Worm (Caenorhabditis elegans): ENCODE measurements around the gene ZK673.5.

Gene ZK673.5

DNA sequence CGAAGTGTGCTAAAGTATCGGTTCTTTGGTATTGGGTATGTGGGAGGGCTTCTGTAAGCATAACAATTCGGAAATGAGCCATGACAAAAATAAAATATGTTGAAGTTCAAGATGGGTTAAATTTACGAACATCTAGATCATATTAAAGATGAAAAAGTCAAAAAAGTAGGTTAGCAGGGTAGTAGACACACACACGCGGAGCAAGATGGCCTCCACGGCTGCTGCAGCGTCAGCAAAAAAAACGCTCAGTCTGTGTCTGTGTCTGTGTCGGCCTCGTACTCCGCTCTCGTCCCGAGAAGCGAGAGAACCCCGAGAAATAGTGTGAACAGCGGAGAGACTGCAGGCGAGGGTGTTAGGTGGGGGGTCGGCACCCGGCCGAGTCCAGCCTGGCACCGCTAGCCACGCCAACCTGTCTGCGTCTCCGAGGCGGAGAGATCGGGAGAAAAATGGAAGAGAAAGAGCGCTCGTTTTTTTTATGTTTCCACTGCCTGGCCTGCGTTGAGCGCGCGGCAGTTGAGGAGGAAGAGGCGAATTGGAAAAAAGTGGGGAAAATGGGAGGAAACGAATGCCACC is 41.3 kb downstream of the ZK673.5 start, which contains the start of gene myrf-1 (continued):
- TF ChIP-seq C17E4.6 (GFP tag; IDR thresholded peaks at IDR 0.05): no peak
- TF ChIP-seq snpc-1.3 (tag; optimal IDR thresholded peaks at IDR 0.05; ENCODE audit: insufficient read depth): no peak
- TF ChIP-seq bed-2 (GFP tag; IDR thresholded peaks at IDR 0.05): 0 out of 2 replicates have a peak, but pooled peaks have one; percentile 9
- no peak for TF ChIP-seq tbx-9 (tag; optimal IDR thresholded peaks at IDR 0.05; ENCODE audit: borderline replicate concordance)
- peak; percentile 39 for TF ChIP-seq ZK185.1 (tag; optimal IDR thresholded peaks at IDR 0.05; ENCODE audit: poor library complexity, severe bottlenecking)
- TF ChIP-seq K12H6.12 (tag; optimal IDR thresholded peaks at IDR 0.05): peak; percentile 88
- TF ChIP-seq F33H1.4 (GFP tag; IDR thresholded peaks at IDR 0.05): no peak
- TF ChIP-seq rec-8 (tag; optimal IDR thresholded peaks at IDR 0.05): no peak
- no peak for TF ChIP-seq ceh-100 (GFP tag; IDR thresholded peaks at IDR 0.05)
- TF ChIP-seq sdz-38 (tag; optimal IDR thresholded peaks at IDR 0.05): no peak
- no peak for TF ChIP-seq ztf-3 (GFP tag; optimal IDR thresholded peaks at IDR 0.05)
- no peak for TF ChIP-seq nhr-179 (tag; optimal IDR thresholded peaks at IDR 0.05)
- peak; percentile 71 for TF ChIP-seq sptf-2 (GFP tag; optimal IDR thresholded peaks at IDR 0.05)
- no peak for TF ChIP-seq T07F8.4 (tag; optimal IDR thresholded peaks at IDR 0.05)
- TF ChIP-seq tlf-1 (GFP tag; optimal IDR thresholded peaks at IDR 0.05): no peak
- TF ChIP-seq mcd-1 (GFP tag; IDR thresholded peaks at IDR 0.05): peak; percentile 81
- no peak for TF ChIP-seq nhr-120 (GFP tag; IDR thresholded peaks at IDR 0.05)
- TF ChIP-seq madf-3 (GFP tag; IDR thresholded peaks at IDR 0.05): no peak; the same call in 1 of the 2 replicates
- TF ChIP-seq ztf-22 (GFP tag; optimal IDR thresholded peaks at IDR 0.05): no peak
- no peak for TF ChIP-seq zim-3 (tag; optimal IDR thresholded peaks at IDR 0.05)
- no peak for TF ChIP-seq T26A5.8 (tag; optimal IDR thresholded peaks at IDR 0.05)
- TF ChIP-seq Y79H2A.3 (GFP tag; conservative IDR thresholded peaks at IDR 0.05): no peak
- peak; percentile 91 for TF ChIP-seq nhr-80 (tag; optimal IDR thresholded peaks at IDR 0.05)
- no peak for TF ChIP-seq nhr-27 (tag; optimal IDR thresholded peaks at IDR 0.05)
- no peak for TF ChIP-seq snpc-3.4 (tag; optimal IDR thresholded peaks at IDR 0.05)
- no peak for TF ChIP-seq F37B4.10 (GFP tag; IDR thresholded peaks at IDR 0.05)
- peak; percentile 25; the same call in 1 of the 2 replicates for TF ChIP-seq cebp-1 (GFP tag; IDR thresholded peaks at IDR 0.05)
- peak; percentile 84 for TF ChIP-seq cebp-1 (tag; optimal IDR thresholded peaks at IDR 0.05)
- TF ChIP-seq ceh-79 (tag; optimal IDR thresholded peaks at IDR 0.05): no peak
- no peak for TF ChIP-seq hlh-26 (GFP tag; conservative IDR thresholded peaks at IDR 0.05)
- TF ChIP-seq C06A6.2 (GFP tag; conservative IDR thresholded peaks at IDR 0.05): peak; percentile 45
- TF ChIP-seq ztf-28 (GFP tag; IDR thresholded peaks at IDR 0.05): no peak
- no peak for TF ChIP-seq F10E7.11 (tag; optimal IDR thresholded peaks at IDR 0.05)
- no peak for TF ChIP-seq ama-1 (optimal IDR thresholded peaks at IDR 0.05)
- no peak for TF ChIP-seq ama-1 (GFP tag; optimal IDR thresholded peaks at IDR 0.05)
- TF ChIP-seq die-1 (tag; optimal IDR thresholded peaks at IDR 0.05): peak; percentile 62
- TF ChIP-seq F52B5.7 (tag; optimal IDR thresholded peaks at IDR 0.05): no peak
- TF ChIP-seq let-607 (tag; optimal IDR thresholded peaks at IDR 0.05): peak; percentile 57 to 65
- no peak for TF ChIP-seq ceh-58 (GFP tag; IDR thresholded peaks at IDR 0.05)
- TF ChIP-seq F49E8.2 (tag; optimal IDR thresholded peaks at IDR 0.05; ENCODE audit: insufficient read depth): no peak
- no peak for TF ChIP-seq F55B11.4 (tag; optimal IDR thresholded peaks at IDR 0.05; ENCODE audit: borderline replicate concordance, insufficient read depth)
- TF ChIP-seq gei-17 (GFP tag; optimal IDR thresholded peaks at IDR 0.05): peak; percentile 12
- TF ChIP-seq lin-35 (GFP tag; optimal IDR thresholded peaks at IDR 0.05): peak in 1 of 3 experiments; percentile 22
- TF ChIP-seq akir-1 (GFP tag; optimal IDR thresholded peaks at IDR 0.05): peak; percentile 21
- no peak for TF ChIP-seq pha-4 (tag; optimal IDR thresholded peaks at IDR 0.05)
- peak; percentile 7 for TF ChIP-seq athp-1 (tag; optimal IDR thresholded peaks at IDR 0.05)
- TF ChIP-seq ccch-3 (GFP tag; optimal IDR thresholded peaks at IDR 0.05): no peak
- 0 out of 2 replicates have a peak, but pooled peaks have one; percentile 17 for TF ChIP-seq attf-3 (GFP tag; conservative IDR thresholded peaks at IDR 0.05)

Measured in whole organism, young adult.